Worm (Caenorhabditis elegans) whole organism, midembryonic: ENCODE data around the gene ceh-32.

Experiments
- cog-1 ChIP-seq: sonication (generic microtip); optimal IDR thresholded peaks from 2 replicates; lab custom pipeline; 2016; ENCODE audit warnings: missing genetic modification characterization, missing compliant biosample characterization
- flt-1 ChIP-seq: fragments of 200-800 bp; sonication (Bioruptor generic); IDR thresholded peaks from 2 replicates; pipeline ENCODE4 v1.3.6; 2022; ENCODE audit warnings: missing genetic modification characterization, missing compliant biosample characterization
- klf-2 ChIP-seq: fragments of 200-800 bp; sonication (Bioruptor generic); conservative IDR thresholded peaks from 2 replicates; pipeline ENCODE4 v1.3.6; 2022; ENCODE audit warnings: missing genetic modification reagents, missing genetic modification characterization, missing compliant biosample characterization
- med-1 ChIP-seq: sonication (generic microtip); optimal IDR thresholded peaks from 2 replicates; lab custom pipeline; 2017; ENCODE audit warnings: missing genetic modification characterization, mild to moderate bottlenecking, missing compliant biosample characterization, antibody characterized with exemption, missing genetic modification reagents; ENCODE audit not compliant: insufficient read depth
- ref-1 ChIP-seq: fragments of 200-800 bp; sonication (Bioruptor generic); conservative IDR thresholded peaks from 2 replicates; pipeline ENCODE4 v1.3.6; 2022; ENCODE audit warnings: missing genetic modification reagents, missing genetic modification characterization, missing compliant biosample characterization
- tab-1 ChIP-seq: fragments of 200-800 bp; sonication (Bioruptor generic); IDR thresholded peaks from 2 replicates; pipeline ENCODE4 v1.3.6; 2022; ENCODE audit warnings: missing genetic modification characterization, missing compliant biosample characterization
- ztf-29 ChIP-seq: fragments of 200-800 bp; sonication (Bioruptor generic); IDR thresholded peaks from 2 replicates; pipeline ENCODE4 v1.3.6; 2022; ENCODE audit warnings: missing genetic modification reagents, missing genetic modification characterization, missing compliant biosample characterization

ce11 chrV:11704658-11705057 lies 542 bp downstream of the ceh-32 start:
- TF ChIP-seq ztf-29 (GFP tag; lab: Robert Waterston, UW) (no peak), med-1 (GFP tag; lab: Kevin White, UChicago) (no peak), klf-2 (GFP tag; lab: Robert Waterston, UW) (no peak), tab-1 (GFP tag; lab: Robert Waterston, UW) (no peak), flt-1 (GFP tag; lab: Robert Waterston, UW) (no peak), cog-1 (tag; lab: Kevin White, UChicago) (no peak), ref-1 (GFP tag; lab: Robert Waterston, UW) (no peak)
